Worm (Caenorhabditis elegans) whole organism, young adult: ENCODE results near the gene C30F2.2.

Experiments used
- C06A6.2 ChIP-seq: fragments of 200-800 bp; sonication (Bioruptor generic); conservative IDR thresholded peaks from 2 replicates; pipeline ENCODE4 v1.3.6; 2022; ENCODE audit warnings: missing genetic modification characterization, missing compliant biosample characterization
- D2030.7 ChIP-seq: fragments of 200-800 bp; sonication (Bioruptor generic); IDR thresholded peaks from 2 replicates; pipeline ENCODE4 v1.3.6; 2022; ENCODE audit warnings: missing genetic modification reagents, missing genetic modification characterization, missing compliant biosample characterization
- F52B5.7 ChIP-seq: sonication (generic microtip); optimal IDR thresholded peaks from 2 replicates; lab custom pipeline; 2016; ENCODE audit warnings: mild to moderate bottlenecking, missing genetic modification characterization, missing compliant biosample characterization
- Y67H2A.10 ChIP-seq: fragments of 200-800 bp; sonication (Bioruptor generic); conservative IDR thresholded peaks from 2 replicates; pipeline ENCODE4 v1.3.6; 2022; ENCODE audit warnings: missing genetic modification reagents, missing genetic modification characterization, missing compliant biosample characterization
- lin-35 ChIP-seq, 3 experiments: fragments of 150-350 bp in 2 of 3; sonication (generic microtip) in 1 of 3; optimal IDR thresholded peaks; 2 replicates each; lab custom pipeline; 2014 to 2018; ENCODE audit warnings: missing biosample characterization in 3 of 3, missing genetic modification characterization in 3 of 3, missing genetic modification reagents in 3 of 3
- madf-8 ChIP-seq: fragments of 200-800 bp; sonication (Bioruptor generic); conservative IDR thresholded peaks from 2 replicates; pipeline ENCODE4 v1.3.6; 2022; ENCODE audit warnings: missing genetic modification reagents, missing genetic modification characterization, missing compliant biosample characterization
- mel-28 ChIP-seq: sonication (generic microtip); optimal IDR thresholded peaks from 2 replicates; lab custom pipeline; 2016; ENCODE audit warnings: borderline replicate concordance, mild to moderate bottlenecking, missing genetic modification characterization, missing compliant biosample characterization
- nhr-27 ChIP-seq: fragments of 200-800 bp; sonication (Bioruptor generic); optimal IDR thresholded peaks from 2 replicates; lab custom pipeline; 2018; ENCODE audit warnings: mild to moderate bottlenecking, missing genetic modification characterization, moderate library complexity, missing compliant biosample characterization
- pha-4 ChIP-seq: fragments of 150-350 bp; sonication (generic microtip); optimal IDR thresholded peaks from 2 replicates; lab custom pipeline; 2014; ENCODE audit warnings: missing biosample characterization, missing genetic modification reagents, missing genetic modification characterization
- snpc-1.1 ChIP-seq: sonication (generic microtip); optimal IDR thresholded peaks from 2 replicates; lab custom pipeline; 2017; ENCODE audit warnings: missing genetic modification characterization, mild to moderate bottlenecking, missing compliant biosample characterization, antibody characterized with exemption, moderate library complexity, missing genotype, missing genetic modification reagents; ENCODE audit not compliant: insufficient read depth
- tbp1 ChIP-seq: fragments of 200-800 bp; sonication (Bioruptor generic); optimal IDR thresholded peaks from 2 replicates; lab custom pipeline; 2018; ENCODE audit warnings: mild to moderate bottlenecking, missing genetic modification characterization, missing compliant biosample characterization

DNA sequence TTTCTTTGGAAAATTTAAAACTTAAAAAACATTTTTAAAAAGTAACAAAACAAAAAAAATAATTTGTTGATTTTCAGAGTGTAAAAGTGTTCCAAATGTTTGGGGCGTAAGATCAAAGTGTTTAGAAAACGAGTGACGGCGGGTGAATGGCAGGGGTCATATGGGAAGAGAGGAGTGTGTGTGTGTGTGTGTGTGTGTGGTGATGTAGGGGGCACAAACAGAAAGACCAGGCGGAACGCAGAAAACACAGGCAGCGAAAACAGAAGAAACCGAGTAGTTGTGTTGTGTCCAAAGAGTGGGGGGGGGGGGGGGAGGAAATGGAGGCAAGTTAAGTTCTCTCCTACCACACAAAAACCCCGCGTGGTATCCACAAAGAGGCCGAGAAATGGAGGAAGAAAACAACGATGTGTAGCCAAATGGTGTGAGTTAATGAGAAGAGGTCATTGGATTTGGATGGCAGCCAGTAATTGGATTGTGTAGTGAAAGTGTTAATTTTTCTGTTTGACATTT, 44.8 kb downstream of the C30F2.2 start, which contains the start of gene B0395.3:
- TF ChIP-seq C06A6.2 (GFP tag; lab: Robert Waterston, UW): no peak
- no peak for TF ChIP-seq pha-4 (tag; lab: Kevin White, UChicago)
- TF ChIP-seq D2030.7: no peak
- TF ChIP-seq F52B5.7 (tag; lab: Kevin White, UChicago): no peak
- peak; percentile 31 for TF ChIP-seq tbp1 (GFP tag; lab: Kevin White, UChicago)
- no peak for TF ChIP-seq madf-8 (GFP tag; lab: Robert Waterston, UW)
- TF ChIP-seq lin-35 (GFP tag; optimal IDR thresholded peaks at IDR 0.05; lab: Kevin White, UChicago): peak in 1 of 3 experiments; percentile 10
- no peak for TF ChIP-seq nhr-27 (tag; lab: Kevin White, UChicago)
- no peak for TF ChIP-seq mel-28 (tag; lab: Kevin White, UChicago)
- TF ChIP-seq Y67H2A.10: no peak
- no peak for TF ChIP-seq snpc-1.1 (tag; lab: Kevin White, UChicago)
